Worm (Caenorhabditis elegans): ENCODE measurements around the gene Y48A6C.8.

The Y48A6C.8 gene

DNA sequence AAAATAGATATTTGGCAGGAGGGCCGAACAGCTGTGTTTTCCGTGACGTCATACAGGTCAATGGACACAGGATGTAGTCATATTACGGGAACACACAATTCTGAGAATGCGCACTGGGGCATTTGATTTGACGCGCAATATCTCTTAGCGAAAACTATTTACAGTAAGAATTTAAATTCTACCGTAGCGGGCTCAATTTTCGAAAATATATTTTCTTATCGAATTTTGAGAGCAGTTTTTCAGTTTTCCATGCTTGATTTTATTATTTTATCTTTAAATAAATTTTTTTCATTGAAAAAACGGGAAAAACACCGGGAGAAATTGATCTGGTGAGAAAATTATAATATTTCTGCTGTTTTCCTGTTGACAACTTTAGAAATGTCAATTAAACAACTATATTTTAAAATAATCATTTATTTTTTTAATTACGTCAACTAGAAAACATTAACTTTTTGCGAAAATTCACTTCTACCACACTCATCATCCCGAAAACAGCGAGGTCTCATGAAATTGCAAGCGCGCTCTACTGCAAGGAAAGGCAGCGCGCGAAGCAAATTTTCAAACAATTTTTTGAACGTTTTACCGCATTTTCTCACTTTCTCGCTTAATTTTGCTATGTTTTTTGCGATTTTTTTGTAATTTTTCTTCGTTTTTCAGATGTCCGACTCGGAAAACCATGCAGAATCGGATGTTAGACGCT is 14.5 kb upstream of the Y48A6C.8 start, which contains the start of the genes Y47D3A.1 and pola-1 (continued):
- TF ChIP-seq fkh-6 (tag; optimal IDR thresholded peaks at IDR 0.05) (no peak), pros-1 (tag; optimal IDR thresholded peaks at IDR 0.05) (peak; percentile 38), pqm-1 (tag; optimal IDR thresholded peaks at IDR 0.05) (no peak), ahr-1 (tag; optimal IDR thresholded peaks at IDR 0.05) (peak; percentile 56), unc-42 (tag; optimal IDR thresholded peaks at IDR 0.05) (peak; percentile 55), F13H6.1 (tag; optimal IDR thresholded peaks at IDR 0.05) (peak; percentile 49), ceh-6 (GFP tag; optimal IDR thresholded peaks at IDR 0.05) (no peak), sox-2 (GFP tag; IDR thresholded peaks at IDR 0.05) (no peak), fax-1 (tag; optimal IDR thresholded peaks at IDR 0.05) (peak; percentile 80), K02D7.2 (tag; optimal IDR thresholded peaks at IDR 0.05) (no peak), sdc-2 (tag; optimal IDR thresholded peaks at IDR 0.05) (no peak), eyg-1 (tag; optimal IDR thresholded peaks at IDR 0.05) (no peak), C08G9.2 (tag; optimal IDR thresholded peaks at IDR 0.05) (peak; percentile 82), elt-4 (tag; optimal IDR thresholded peaks at IDR 0.05) (no peak), rnt-1 (tag; optimal IDR thresholded peaks at IDR 0.05) (peak; percentile 88), ceh-34 (tag; optimal IDR thresholded peaks at IDR 0.05) (peak; percentile 55), ztf-16 (tag; optimal IDR thresholded peaks at IDR 0.05) (peak; percentile 59), Y22D7AL.16 (tag; optimal IDR thresholded peaks at IDR 0.05) (no peak), ceh-14 (tag; optimal IDR thresholded peaks at IDR 0.05) (peak; percentile 67), ceh-48 (tag; optimal IDR thresholded peaks at IDR 0.05) (no peak), hlh-30 (tag; optimal IDR thresholded peaks at IDR 0.05; ENCODE audit: insufficient read depth) (peak; percentile 23), ceh-18 (tag; optimal IDR thresholded peaks at IDR 0.05) (peak; percentile 24), ceh-2 (tag; optimal IDR thresholded peaks at IDR 0.05) (peak; percentile 81), ets-4 (tag; optimal IDR thresholded peaks at IDR 0.05) (peak; percentile 78), pag-3 (tag; optimal IDR thresholded peaks at IDR 0.05; ENCODE audit: borderline replicate concordance) (no peak), elt-2 (tag; optimal IDR thresholded peaks at IDR 0.05) (peak; percentile 74), lin-11 (tag; optimal IDR thresholded peaks at IDR 0.05) (no peak), ceh-19 (GFP tag; optimal IDR thresholded peaks at IDR 0.05) (no peak), dmd-4 (tag; optimal IDR thresholded peaks at IDR 0.05; ENCODE audit: borderline replicate concordance) (peak; percentile 36), pha-4 (tag; optimal IDR thresholded peaks at IDR 0.05) (no peak), tbx-7 (tag; optimal IDR thresholded peaks at IDR 0.05) (peak; percentile 32), nhr-11 (tag; optimal IDR thresholded peaks at IDR 0.05) (no peak), npax-4 (tag; optimal IDR thresholded peaks at IDR 0.05) (no peak), C38D4.7 (GFP tag; optimal IDR thresholded peaks at IDR 0.05) (peak; percentile 15), ttx-3 (tag; optimal IDR thresholded peaks at IDR 0.05) (peak; percentile 47), T23F11.4 (GFP tag; optimal IDR thresholded peaks at IDR 0.05) (no peak), hlh-15 (tag; optimal IDR thresholded peaks at IDR 0.05) (peak; percentile 6), lim-6 (tag; optimal IDR thresholded peaks at IDR 0.05) (peak; percentile 67), che-1 (tag; optimal IDR thresholded peaks at IDR 0.05) (peak; percentile 13), pha-2 (tag; optimal IDR thresholded peaks at IDR 0.05) (peak; percentile 13), ceh-30 (tag; optimal IDR thresholded peaks at IDR 0.05) (no peak), nhr-232 (tag; optimal IDR thresholded peaks at IDR 0.05) (no peak), pax-1 (tag; optimal IDR thresholded peaks at IDR 0.05) (no peak), mec-3 (tag; optimal IDR thresholded peaks at IDR 0.05; ENCODE audit: borderline replicate concordance) (no peak), K09A11.1 (tag; optimal IDR thresholded peaks at IDR 0.05; ENCODE audit: insufficient read depth) (no peak), unc-3 (GFP tag; conservative IDR thresholded peaks at IDR 0.05) (peak; percentile 24; the same call in 1 of the 2 replicates), unc-3 (tag; optimal IDR thresholded peaks at IDR 0.05) (no peak), ceh-22 (tag; optimal IDR thresholded peaks at IDR 0.05) (no peak), ceh-31 (tag; optimal IDR thresholded peaks at IDR 0.05) (peak; percentile 95), ceh-24 (tag; optimal IDR thresholded peaks at IDR 0.05) (no peak), hlh-6 (tag; optimal IDR thresholded peaks at IDR 0.05) (no peak)
